Fruit fly (Drosophila melanogaster) whole organism, embryonic: Measurements from ENCODE around the gene Vm26Aa.

Experiments
- BEAF-32 ChIP-seq: fragments of 200-800 bp; sonication (Bioruptor generic); optimal IDR thresholded peaks from 3 replicates; lab custom pipeline; 2017; ENCODE audit warnings: missing biosample characterization, missing genetic modification characterization, mild to moderate bottlenecking, moderate library complexity, missing genetic modification reagents
- CG1024 ChIP-seq: fragments of 200-800 bp; sonication (Bioruptor generic); IDR thresholded peaks from 2 replicates; pipeline ENCODE4 v1.3.6; 2022; ENCODE audit warnings: missing biosample characterization, missing genetic modification characterization
- CG10267 ChIP-seq: fragments of 200-800 bp; sonication (Bioruptor generic); optimal IDR thresholded peaks from 2 replicates; lab custom pipeline; 2018; ENCODE audit warnings: missing biosample characterization, mild to moderate bottlenecking, missing genetic modification characterization, moderate library complexity
- CG10274 ChIP-seq: fragments of 200-800 bp; sonication (Bioruptor generic); optimal IDR thresholded peaks from 3 replicates; lab custom pipeline; 2017; ENCODE audit warnings: missing biosample characterization, mild to moderate bottlenecking, missing genetic modification characterization
- CG10431 ChIP-seq: fragments of 200-800 bp; sonication (Bioruptor generic); optimal IDR thresholded peaks from 3 replicates; lab custom pipeline; 2018; ENCODE audit warnings: missing biosample characterization, mild to moderate bottlenecking, missing genetic modification characterization
- CG11247 ChIP-seq: fragments of 200-800 bp; sonication (Bioruptor generic); IDR thresholded peaks from 2 replicates; pipeline ENCODE4 v1.3.6; 2022; ENCODE audit warnings: missing biosample characterization, missing genetic modification characterization
- CG12071 ChIP-seq: fragments of 200-800 bp; sonication (Bioruptor generic); optimal IDR thresholded peaks from 3 replicates; lab custom pipeline; 2018; ENCODE audit warnings: missing biosample characterization, mild to moderate bottlenecking, missing genetic modification characterization
- CG1233 ChIP-seq: fragments of 200-800 bp; sonication (Bioruptor generic); optimal IDR thresholded peaks from 4 replicates; lab custom pipeline; 2018; ENCODE audit warnings: missing biosample characterization, mild to moderate bottlenecking, missing genetic modification characterization
- CG12391 ChIP-seq: fragments of 200-800 bp; sonication (Bioruptor generic); optimal IDR thresholded peaks from 3 replicates; lab custom pipeline; 2018; ENCODE audit warnings: missing biosample characterization, mild to moderate bottlenecking, missing genetic modification characterization, moderate library complexity
- CG12769 ChIP-seq: fragments of 200-800 bp; sonication (Bioruptor generic); optimal IDR thresholded peaks from 2 replicates; lab custom pipeline; 2019; ENCODE audit warnings: missing biosample characterization, mild to moderate bottlenecking, missing genetic modification characterization, moderate library complexity
- CG13894 ChIP-seq: fragments of 200-800 bp; sonication (Bioruptor generic); optimal IDR thresholded peaks from 3 replicates; lab custom pipeline; 2018; ENCODE audit warnings: missing biosample characterization, mild to moderate bottlenecking, missing genetic modification characterization, moderate library complexity
- CG15073 ChIP-seq: fragments of 200-800 bp; sonication (Bioruptor generic); optimal IDR thresholded peaks from 2 replicates; lab custom pipeline; 2016; ENCODE audit warnings: missing biosample characterization, missing genetic modification characterization
- CG16813 ChIP-seq: fragments of 200-800 bp; sonication (Bioruptor generic); IDR thresholded peaks from 3 replicates; pipeline ENCODE4 v1.3.6; 2022; ENCODE audit warnings: missing biosample characterization, missing genetic modification characterization; ENCODE audit not compliant: partially characterized antibody
- CG17829 ChIP-seq: fragments of 200-800 bp; optimal IDR thresholded peaks from 2 replicates; lab custom pipeline; 2019; ENCODE audit warnings: missing biosample characterization, mild to moderate bottlenecking, missing genetic modification characterization, moderate library complexity
- CG18476 ChIP-seq: fragments of 200-800 bp; sonication (Bioruptor generic); optimal IDR thresholded peaks from 2 replicates; lab custom pipeline; 2016; ENCODE audit warnings: missing biosample characterization, mild to moderate bottlenecking, missing genetic modification characterization
- CG2116 ChIP-seq: fragments of 200-800 bp; sonication (Bioruptor generic); optimal IDR thresholded peaks from 3 replicates; lab custom pipeline; 2018; ENCODE audit warnings: missing biosample characterization, mild to moderate bottlenecking, missing genetic modification characterization
- CG2129 ChIP-seq: fragments of 200-800 bp; sonication (Bioruptor generic); IDR thresholded peaks from 2 replicates; pipeline ENCODE4 v1.3.6; 2022; ENCODE audit warnings: missing biosample characterization, missing genetic modification characterization; ENCODE audit not compliant: partially characterized antibody
- CG31388 ChIP-seq: fragments of 200-800 bp; sonication (Bioruptor generic); optimal IDR thresholded peaks from 2 replicates; lab custom pipeline; 2016; ENCODE audit warnings: missing biosample characterization, missing genetic modification characterization
- CG31441 ChIP-seq: fragments of 200-800 bp; sonication (Bioruptor generic); IDR thresholded peaks from 2 replicates; pipeline ENCODE4 v1.3.6; 2022; ENCODE audit warnings: missing biosample characterization, missing genetic modification characterization
- CG34376 ChIP-seq: fragments of 200-800 bp; sonication (Bioruptor generic); optimal IDR thresholded peaks from 2 replicates; lab custom pipeline; 2018; ENCODE audit warnings: missing biosample characterization, mild to moderate bottlenecking, missing genetic modification characterization
- CG5180 ChIP-seq: fragments of 200-800 bp; sonication (Bioruptor generic); optimal IDR thresholded peaks from 3 replicates; lab custom pipeline; 2017; ENCODE audit warnings: missing biosample characterization, missing genetic modification characterization, mild to moderate bottlenecking, moderate library complexity, missing genetic modification reagents
- CG7372 ChIP-seq: fragments of 200-800 bp; sonication (Bioruptor generic); IDR thresholded peaks from 2 replicates; pipeline ENCODE4 v1.3.6; 2022; ENCODE audit warnings: missing biosample characterization, missing genetic modification characterization
- CG7963 ChIP-seq: fragments of 200-800 bp; sonication (Bioruptor generic); IDR thresholded peaks from 3 replicates; pipeline ENCODE4 v1.3.6; 2022; ENCODE audit warnings: missing biosample characterization, missing genetic modification characterization; ENCODE audit not compliant: partially characterized antibody
- CG7987 ChIP-seq: fragments of 200-800 bp; sonication (Bioruptor generic); optimal IDR thresholded peaks from 2 replicates; lab custom pipeline; 2018; ENCODE audit warnings: missing biosample characterization, mild to moderate bottlenecking, missing genetic modification characterization, moderate library complexity
- CG8765 ChIP-seq: fragments of 200-800 bp; sonication (Bioruptor generic); IDR thresholded peaks from 2 replicates; pipeline ENCODE4 v1.3.6; 2022; ENCODE audit warnings: missing biosample characterization, missing genetic modification characterization
- Camta ChIP-seq: fragments of 200-800 bp; sonication (Bioruptor generic); optimal IDR thresholded peaks from 2 replicates; lab custom pipeline; 2016; ENCODE audit warnings: missing biosample characterization, missing genetic modification characterization
- CrebB ChIP-seq: fragments of 200-800 bp; sonication (Bioruptor generic); optimal IDR thresholded peaks from 3 replicates; lab custom pipeline; 2018; ENCODE audit warnings: missing biosample characterization, mild to moderate bottlenecking, missing genetic modification characterization
- D ChIP-seq, 2 experiments: fragments of 200-800 bp in 1 of 2; fragments of >200 bp in 1 of 2; sonication (Bioruptor generic) in 1 of 2; optimal IDR thresholded peaks; 2 replicates in 1 of 2; 3 replicates in 1 of 2; lab custom pipeline; 2017; ENCODE audit warnings: mild to moderate bottlenecking in 1 of 2, missing biosample characterization in 1 of 2, missing genetic modification characterization in 1 of 2, missing genetic modification reagents in 1 of 2
- Dad ChIP-seq: fragments of 200-800 bp; sonication (Bioruptor generic); optimal IDR thresholded peaks from 3 replicates; lab custom pipeline; 2016; ENCODE audit warnings: missing biosample characterization, missing genetic modification characterization
- Drgx ChIP-seq: fragments of 200-800 bp; sonication (Bioruptor generic); IDR thresholded peaks from 2 replicates; pipeline ENCODE4 v1.3.6; 2022; ENCODE audit warnings: missing biosample characterization, missing genetic modification characterization
- GATAe ChIP-seq: fragments of 200-800 bp; sonication (Bioruptor generic); conservative IDR thresholded peaks from 2 replicates; pipeline ENCODE4 v1.3.6; 2022; ENCODE audit warnings: missing biosample characterization, missing genetic modification characterization
- Hmx ChIP-seq: fragments of 200-800 bp; sonication (Bioruptor generic); optimal IDR thresholded peaks from 2 replicates; lab custom pipeline; 2016; ENCODE audit warnings: missing biosample characterization, missing genetic modification characterization
- Lhr ChIP-seq: fragments of 200-800 bp; sonication (Bioruptor generic); optimal IDR thresholded peaks from 3 replicates; lab custom pipeline; 2017; ENCODE audit warnings: mild to moderate bottlenecking, missing biosample characterization, missing genetic modification reagents, missing genetic modification characterization
- NC2α ChIP-seq: fragments of 200-800 bp; sonication (Bioruptor generic); optimal IDR thresholded peaks from 2 replicates; lab custom pipeline; 2016; ENCODE audit warnings: missing biosample characterization, missing genetic modification characterization
- Optix ChIP-seq: fragments of 200-800 bp; sonication (Bioruptor generic); IDR thresholded peaks from 3 replicates; pipeline ENCODE4 v1.3.6; 2022; ENCODE audit warnings: missing biosample characterization, missing genetic modification characterization
- ash1 ChIP-seq: fragments of 200-800 bp; sonication (Bioruptor generic); optimal IDR thresholded peaks from 2 replicates; lab custom pipeline; 2018; ENCODE audit warnings: missing biosample characterization, mild to moderate bottlenecking, missing genetic modification characterization
- bab2 ChIP-seq: fragments of 200-800 bp; sonication (Bioruptor generic); optimal IDR thresholded peaks from 2 replicates; lab custom pipeline; 2016; ENCODE audit warnings: missing biosample characterization, missing genetic modification characterization
- emc ChIP-seq: fragments of 200-800 bp; sonication (Bioruptor generic); optimal IDR thresholded peaks from 2 replicates; lab custom pipeline; 2016; ENCODE audit warnings: missing biosample characterization, missing genetic modification characterization
- ems ChIP-seq: fragments of 200-800 bp; sonication (Bioruptor generic); optimal IDR thresholded peaks from 3 replicates; lab custom pipeline; 2016; ENCODE audit warnings: missing biosample characterization, missing genetic modification characterization
- gro ChIP-seq: fragments of 200-800 bp; sonication (Bioruptor generic); optimal IDR thresholded peaks from 2 replicates; lab custom pipeline; 2016; ENCODE audit warnings: missing biosample characterization, missing genetic modification characterization
- gt ChIP-seq: fragments of 200-800 bp; sonication (Bioruptor generic); IDR thresholded peaks from 2 replicates; pipeline ENCODE4 v1.3.6; 2022; ENCODE audit warnings: missing biosample characterization, missing genetic modification characterization
- hbn ChIP-seq: fragments of 200-800 bp; sonication (Bioruptor generic); IDR thresholded peaks from 2 replicates; pipeline ENCODE4 v1.3.6; 2022; ENCODE audit warnings: missing biosample characterization, missing genetic modification characterization; ENCODE audit not compliant: partially characterized antibody
- hth ChIP-seq: fragments of >200 bp; optimal IDR thresholded peaks from 2 replicates; lab custom pipeline; 2017; ENCODE audit warnings: inconsistent platforms
- ken ChIP-seq: fragments of 200-800 bp; sonication (Bioruptor generic); IDR thresholded peaks from 3 replicates; pipeline ENCODE4 v1.3.6; 2022; ENCODE audit warnings: missing biosample characterization, missing genetic modification characterization
- lmd ChIP-seq: fragments of 200-800 bp; sonication (Bioruptor generic); IDR thresholded peaks from 2 replicates; pipeline ENCODE4 v1.3.6; 2022; ENCODE audit warnings: missing biosample characterization, missing genetic modification characterization
- scrt ChIP-seq: fragments of 200-800 bp; sonication (Bioruptor generic); optimal IDR thresholded peaks from 2 replicates; lab custom pipeline; 2018; ENCODE audit warnings: missing biosample characterization, mild to moderate bottlenecking, missing genetic modification characterization, moderate library complexity
- sd ChIP-seq: fragments of 200-800 bp; sonication (Bioruptor generic); optimal IDR thresholded peaks from 3 replicates; lab custom pipeline; 2018; ENCODE audit warnings: missing biosample characterization, mild to moderate bottlenecking, missing genetic modification characterization, moderate library complexity
- slbo ChIP-seq: fragments of 200-800 bp; sonication (Bioruptor generic); IDR thresholded peaks from 2 replicates; pipeline ENCODE4 v1.3.6; 2022; ENCODE audit warnings: missing biosample characterization, missing genetic modification characterization
- stwl ChIP-seq: fragments of 200-800 bp; sonication (Bioruptor generic); optimal IDR thresholded peaks from 3 replicates; lab custom pipeline; 2018; ENCODE audit warnings: missing biosample characterization, mild to moderate bottlenecking, missing genetic modification characterization, moderate library complexity
- tio ChIP-seq: fragments of 200-800 bp; sonication (Bioruptor generic); optimal IDR thresholded peaks from 2 replicates; lab custom pipeline; 2017; ENCODE audit warnings: missing biosample characterization, missing genetic modification characterization, inconsistent platforms

Vm26Aa gene

DNA sequence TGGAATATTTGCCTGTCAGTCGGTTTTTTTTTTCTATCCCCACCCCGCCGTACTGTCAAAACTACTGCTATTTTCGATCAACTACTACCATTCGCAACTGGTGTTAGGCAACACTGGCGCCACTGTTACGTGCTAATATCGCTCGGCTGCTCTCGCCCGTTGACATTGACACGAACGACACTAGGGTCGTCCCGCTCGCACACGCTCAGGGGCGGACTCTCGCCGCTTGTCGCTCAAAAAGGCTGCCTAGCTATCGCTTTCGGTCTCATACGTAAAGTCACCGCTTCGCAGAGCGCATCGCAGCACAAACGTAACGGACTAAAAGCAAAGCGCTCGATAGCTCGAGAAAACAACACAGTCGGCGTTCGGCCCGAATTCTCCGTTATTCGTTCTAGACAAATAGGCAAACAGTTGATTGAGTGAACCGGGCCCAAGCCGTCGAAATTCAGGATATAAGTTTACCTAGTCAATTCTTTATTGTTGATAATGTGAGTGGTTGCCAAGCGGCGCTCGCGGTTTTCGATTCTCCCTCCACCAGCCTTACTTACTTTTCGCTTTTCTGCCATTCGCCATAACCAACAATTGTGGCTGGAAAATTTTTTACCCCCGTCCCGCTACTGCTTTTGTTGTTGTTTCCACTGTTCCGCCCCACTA, 22.3 kb upstream of the Vm26Aa start:
- no peak for TF ChIP-seq lmd (GFP tag; lab: Robert Waterston, UW)
- no peak for TF ChIP-seq NC2α
- TF ChIP-seq CG11247 (GFP tag; lab: Robert Waterston, UW), result no peak
- TF ChIP-seq CG12071 (GFP tag; lab: Kevin White, UChicago), result peak; percentile 45
- TF ChIP-seq CG1024 (GFP tag; lab: Robert Waterston, UW), result no peak
- peak; percentile 68 for TF ChIP-seq CG13894 (tag; lab: Kevin White, UChicago)
- peak; percentile 28 for TF ChIP-seq Camta (GFP tag; lab: Kevin White, UChicago)
- peak; percentile 26 for TF ChIP-seq Dad (GFP tag; lab: Kevin White, UChicago)
- TF ChIP-seq CG8765 (GFP tag; lab: Robert Waterston, UW), result no peak
- no peak for TF ChIP-seq CG7372 (GFP tag; lab: Robert Waterston, UW)
- no peak for TF ChIP-seq GATAe (GFP tag; lab: Robert Waterston, UW)
- TF ChIP-seq CG5180 (GFP tag; lab: Kevin White, UChicago), result peak; percentile 93
- TF ChIP-seq Optix (GFP tag; lab: Robert Waterston, UW), result no peak
- TF ChIP-seq CG10274 (GFP tag; lab: Kevin White, UChicago), result no peak
- no peak for TF ChIP-seq tio (GFP tag; lab: Kevin White, UChicago)
- no peak for TF ChIP-seq CG2129
- peak; percentile 51 for TF ChIP-seq stwl (tag; lab: Kevin White, UChicago)
- no peak for TF ChIP-seq Lhr (GFP tag; lab: Kevin White, UChicago)
- no peak for TF ChIP-seq CG18476 (GFP tag; lab: Kevin White, UChicago)
- TF ChIP-seq D (optimal IDR thresholded peaks at IDR 0.05; lab: Kevin White, UChicago), result no peak
- TF ChIP-seq D (GFP tag; optimal IDR thresholded peaks at IDR 0.05; lab: Kevin White, UChicago), result no peak
- TF ChIP-seq CG10431 (GFP tag; lab: Kevin White, UChicago), result peak; percentile 34
- TF ChIP-seq CG12391 (tag; lab: Kevin White, UChicago), result peak; percentile 27
- TF ChIP-seq CG12769, result peak; percentile 61
- no peak for TF ChIP-seq Drgx
- peak; percentile 52 for TF ChIP-seq CG17829 (tag; lab: Kevin White, UChicago)
- peak; percentile 33 for TF ChIP-seq CG1233 (GFP tag; lab: Kevin White, UChicago)
- TF ChIP-seq Hmx (GFP tag; lab: Kevin White, UChicago), result no peak
- no peak for TF ChIP-seq CG31388 (GFP tag; lab: Kevin White, UChicago)
- no peak for TF ChIP-seq CG7963 (GFP tag; lab: Robert Waterston, UW)
- TF ChIP-seq CG31441 (GFP tag; lab: Robert Waterston, UW), result no peak
- no peak for TF ChIP-seq slbo (GFP tag; lab: Robert Waterston, UW)
- TF ChIP-seq hth (lab: Kevin White, UChicago), result no peak
- no peak for TF ChIP-seq hbn
- TF ChIP-seq CG16813, result no peak
- TF ChIP-seq scrt, result peak; percentile 44
- TF ChIP-seq CG10267, result peak; percentile 88
- peak; percentile 8 for TF ChIP-seq sd
- peak; percentile 20 for TF ChIP-seq CrebB
- TF ChIP-seq gt (GFP tag; lab: Robert Waterston, UW), result no peak
- TF ChIP-seq ken (GFP tag; lab: Robert Waterston, UW), result no peak
- TF ChIP-seq emc, result no peak
- peak; percentile 44 for TF ChIP-seq ems (GFP tag; lab: Kevin White, UChicago)
- TF ChIP-seq bab2 (GFP tag; lab: Kevin White, UChicago), result peak; percentile 51
- TF ChIP-seq gro (GFP tag; lab: Kevin White, UChicago), result peak; percentile 12
- peak; percentile 35 for TF ChIP-seq BEAF-32 (GFP tag; lab: Kevin White, UChicago)
- TF ChIP-seq CG34376 (GFP tag; lab: Kevin White, UChicago), result peak; percentile 45
- TF ChIP-seq CG15073 (GFP tag; lab: Kevin White, UChicago), result no peak
- peak; percentile 54 for TF ChIP-seq CG7987 (GFP tag; lab: Kevin White, UChicago)
- no peak for TF ChIP-seq CG2116
- TF ChIP-seq ash1 (GFP tag; lab: Kevin White, UChicago), result peak; percentile 31
